Worm (Caenorhabditis elegans): ENCODE data around the gene Y41E3.13.
A peak's percentile ranks its signal among the peaks of the same experiment; 100 is the strongest.

Gene Y41E3.13

DNA sequence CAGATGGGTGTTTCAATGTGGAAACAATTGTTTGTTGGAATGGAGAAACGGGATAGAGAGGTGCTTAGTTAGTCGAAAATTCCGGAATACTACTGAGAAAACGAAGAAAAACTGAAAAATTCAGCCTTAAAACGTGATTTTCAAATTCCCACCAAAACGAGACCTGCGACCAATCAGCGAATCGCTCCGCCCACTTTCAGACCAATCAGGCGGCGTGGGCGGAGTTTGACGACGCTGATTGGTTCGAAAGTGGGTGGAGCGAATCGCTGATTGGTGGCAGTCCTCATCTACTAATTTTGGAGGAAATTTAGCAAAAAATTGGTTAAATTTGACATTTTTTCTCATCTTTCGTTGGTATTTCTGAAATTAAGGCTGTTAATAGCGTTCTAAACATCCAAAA, 30.8 kb upstream of the Y41E3.13 start:
- TF ChIP-seq tra-4 (tag; optimal IDR thresholded peaks at IDR 0.05) (no peak), pes-1 (GFP tag; IDR thresholded peaks at IDR 0.05) (no peak)

DNA sequence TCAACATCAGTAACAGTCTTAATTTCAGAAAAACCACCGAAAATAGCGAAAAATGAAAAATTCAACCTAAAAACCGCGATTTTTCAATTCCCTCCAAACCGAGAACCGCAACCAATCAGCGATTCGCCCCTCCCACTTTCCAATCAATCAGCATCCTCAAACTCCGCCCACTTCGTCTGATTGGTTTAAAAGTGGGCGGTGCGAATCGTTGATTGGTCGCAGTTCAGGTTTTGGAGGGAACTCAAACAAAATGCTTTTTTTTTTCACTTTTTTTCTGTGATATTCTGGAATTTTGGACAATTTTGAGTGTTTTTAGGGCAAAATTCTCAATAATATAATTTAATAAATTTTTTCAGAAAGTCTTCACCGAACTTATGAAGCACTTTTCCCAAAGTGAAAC, 30.2 kb upstream of the Y41E3.13 start:
- no peak for TF ChIP-seq tbx-11 (GFP tag; IDR thresholded peaks at IDR 0.05)
- TF ChIP-seq ama-1 (optimal IDR thresholded peaks at IDR 0.05): no peak
- no peak for TF ChIP-seq ceh-36 (tag; optimal IDR thresholded peaks at IDR 0.05)
- TF ChIP-seq pes-1 (GFP tag; IDR thresholded peaks at IDR 0.05): no peak
- TF ChIP-seq hnd-1 (tag; optimal IDR thresholded peaks at IDR 0.05): no peak
- no peak for TF ChIP-seq scrt-1 (GFP tag; IDR thresholded peaks at IDR 0.05)
- TF ChIP-seq hmbx-1 (tag; optimal IDR thresholded peaks at IDR 0.05): no peak
- no peak for TF ChIP-seq ets-7 (tag; optimal IDR thresholded peaks at IDR 0.05)

DNA sequence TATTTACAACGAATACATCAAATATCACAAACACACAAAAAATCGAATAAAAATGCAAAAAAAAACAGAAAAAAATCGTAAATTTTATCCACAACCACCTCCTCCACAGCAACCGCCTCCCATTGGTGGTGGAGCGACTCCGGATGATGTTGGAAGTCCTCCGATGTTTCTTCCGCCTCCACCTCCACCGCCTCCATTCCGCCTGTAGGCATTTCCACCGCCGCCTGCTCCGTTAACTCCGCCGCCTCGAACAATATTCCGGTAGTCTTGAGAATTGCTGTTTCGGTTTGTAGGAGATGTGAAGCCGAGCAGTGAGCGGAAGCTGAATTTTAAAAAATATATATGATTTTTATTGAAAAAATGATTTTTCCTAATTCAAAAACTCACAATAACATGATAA, 29.7 kb upstream of the Y41E3.13 start:
- TF ChIP-seq scrt-1 (GFP tag; IDR thresholded peaks at IDR 0.05) (no peak), pes-1 (GFP tag; IDR thresholded peaks at IDR 0.05) (no peak), ama-1 (optimal IDR thresholded peaks at IDR 0.05) (no peak), sea-1 (GFP tag; conservative IDR thresholded peaks at IDR 0.05) (no peak), hmbx-1 (tag; optimal IDR thresholded peaks at IDR 0.05) (no peak), tra-4 (tag; optimal IDR thresholded peaks at IDR 0.05) (no peak), hmg-4 (GFP tag; optimal IDR thresholded peaks at IDR 0.05) (no peak), flt-1 (GFP tag; IDR thresholded peaks at IDR 0.05) (no peak), aly-1 (tag; optimal IDR thresholded peaks at IDR 0.05) (no peak), ceh-13 (GFP tag; optimal IDR thresholded peaks at IDR 0.05) (no peak), tbx-37 (GFP tag; conservative IDR thresholded peaks at IDR 0.05) (no peak), ets-7 (tag; optimal IDR thresholded peaks at IDR 0.05) (no peak), B0310.2 (tag; optimal IDR thresholded peaks at IDR 0.05) (no peak), ceh-36 (tag; optimal IDR thresholded peaks at IDR 0.05) (no peak)

DNA sequence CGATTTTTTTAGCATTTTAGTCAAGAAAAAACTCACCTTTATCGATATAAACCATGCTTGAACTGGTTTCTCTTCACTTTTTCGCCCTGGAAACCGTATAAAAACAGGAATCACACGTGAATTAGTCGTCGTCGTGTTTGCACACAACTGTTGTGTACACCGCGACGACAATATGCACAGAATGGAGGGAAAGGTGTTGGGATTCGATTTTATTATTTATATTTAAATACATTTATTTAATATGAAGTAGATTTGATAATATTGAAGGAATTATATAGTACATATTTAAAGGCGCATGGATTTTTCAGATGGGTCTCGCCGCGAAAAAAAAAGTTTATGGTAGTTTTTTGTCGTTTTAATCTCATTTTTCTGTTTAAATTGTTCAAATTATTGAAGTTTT, 29.2 kb upstream of the Y41E3.13 start, which contains the start of gene Y41E3.8:
Gene Y41E3.8 (minus strand): TSS at position 88 of the 400 bp plus-strand sequence.
- TF ChIP-seq tra-4 (tag; optimal IDR thresholded peaks at IDR 0.05) (no peak), B0310.2 (tag; optimal IDR thresholded peaks at IDR 0.05) (no peak), ets-7 (tag; optimal IDR thresholded peaks at IDR 0.05) (no peak), scrt-1 (GFP tag; IDR thresholded peaks at IDR 0.05) (no peak), hmg-4 (GFP tag; optimal IDR thresholded peaks at IDR 0.05) (no peak), flt-1 (GFP tag; IDR thresholded peaks at IDR 0.05) (no peak), ceh-36 (tag; optimal IDR thresholded peaks at IDR 0.05) (no peak), hmbx-1 (tag; optimal IDR thresholded peaks at IDR 0.05) (no peak), sea-1 (GFP tag; conservative IDR thresholded peaks at IDR 0.05) (no peak), pes-1 (GFP tag; IDR thresholded peaks at IDR 0.05) (no peak)

- TF ChIP-seq hmbx-1 (tag; optimal IDR thresholded peaks at IDR 0.05): no peak
- no peak for TF ChIP-seq ceh-13 (GFP tag; optimal IDR thresholded peaks at IDR 0.05)
- no peak for TF ChIP-seq F13C5.2 (tag; optimal IDR thresholded peaks at IDR 0.05)
- no peak for TF ChIP-seq sea-1 (GFP tag; conservative IDR thresholded peaks at IDR 0.05)
- no peak for TF ChIP-seq hnd-1 (tag; optimal IDR thresholded peaks at IDR 0.05)
- no peak for TF ChIP-seq scrt-1 (GFP tag; IDR thresholded peaks at IDR 0.05)
- no peak for TF ChIP-seq aly-1 (tag; optimal IDR thresholded peaks at IDR 0.05)
- no peak for TF ChIP-seq B0310.2 (tag; optimal IDR thresholded peaks at IDR 0.05)
- TF ChIP-seq ama-1 (optimal IDR thresholded peaks at IDR 0.05): no peak
- TF ChIP-seq tbx-37 (GFP tag; conservative IDR thresholded peaks at IDR 0.05): no peak
- no peak for TF ChIP-seq hmg-4 (GFP tag; optimal IDR thresholded peaks at IDR 0.05)
These were observed 28.5 kb upstream of the Y41E3.13 start for ce11 chrIV:15029565-15029964.

- TF ChIP-seq ceh-13 (GFP tag; optimal IDR thresholded peaks at IDR 0.05): no peak
- peak; percentile 31 for TF ChIP-seq ama-1 (optimal IDR thresholded peaks at IDR 0.05)
These were observed 21.1 kb upstream of the Y41E3.13 start, which contains the start of gene eef-1B.2 for ce11 chrIV:15036974-15037373. Gene eef-1B.2, plus strand, starts transcription at chrIV:15037331.

- TF ChIP-seq tbx-37 (GFP tag; conservative IDR thresholded peaks at IDR 0.05): no peak
- no peak for TF ChIP-seq tbx-11 (GFP tag; IDR thresholded peaks at IDR 0.05)
- TF ChIP-seq ama-1 (optimal IDR thresholded peaks at IDR 0.05): no peak
- TF ChIP-seq ceh-13 (GFP tag; optimal IDR thresholded peaks at IDR 0.05): no peak
- no peak for TF ChIP-seq sea-1 (GFP tag; conservative IDR thresholded peaks at IDR 0.05)
- no peak for TF ChIP-seq ceh-36 (tag; optimal IDR thresholded peaks at IDR 0.05)
- TF ChIP-seq ets-7 (tag; optimal IDR thresholded peaks at IDR 0.05): no peak
- no peak for TF ChIP-seq scrt-1 (GFP tag; IDR thresholded peaks at IDR 0.05)
- no peak for TF ChIP-seq B0310.2 (tag; optimal IDR thresholded peaks at IDR 0.05)
- TF ChIP-seq hmbx-1 (tag; optimal IDR thresholded peaks at IDR 0.05): no peak
- TF ChIP-seq hnd-1 (tag; optimal IDR thresholded peaks at IDR 0.05): no peak
- TF ChIP-seq pes-1 (GFP tag; IDR thresholded peaks at IDR 0.05): no peak
- TF ChIP-seq hmg-4 (GFP tag; optimal IDR thresholded peaks at IDR 0.05): no peak
- TF ChIP-seq tra-4 (tag; optimal IDR thresholded peaks at IDR 0.05): no peak
- no peak for TF ChIP-seq F13C5.2 (tag; optimal IDR thresholded peaks at IDR 0.05)
- no peak for TF ChIP-seq aly-1 (tag; optimal IDR thresholded peaks at IDR 0.05)
- TF ChIP-seq flt-1 (GFP tag; IDR thresholded peaks at IDR 0.05): no peak
These were observed 20.6 kb upstream of the Y41E3.13 start for ce11 chrIV:15037492-15037891.

DNA sequence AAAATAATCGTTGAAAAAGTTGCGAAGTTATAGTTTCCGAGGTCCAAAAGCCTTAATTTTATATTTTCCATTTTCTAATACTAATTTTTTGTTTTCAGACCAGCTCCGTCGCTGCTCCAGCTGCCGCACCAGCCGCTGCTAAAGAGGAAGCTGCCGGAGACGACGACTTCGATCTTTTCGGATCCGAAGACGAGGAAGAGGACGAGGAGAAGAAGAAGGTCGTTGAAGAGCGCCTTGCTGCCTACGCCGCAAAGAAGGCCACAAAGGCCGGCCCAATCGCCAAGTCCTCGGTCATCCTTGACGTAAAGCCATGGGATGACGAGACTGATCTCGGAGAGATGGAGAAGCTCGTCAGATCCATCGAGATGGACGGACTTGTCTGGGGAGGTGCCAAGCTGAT, 19.3 kb upstream of the Y41E3.13 start:
- TF ChIP-seq flt-1 (GFP tag; IDR thresholded peaks at IDR 0.05) (no peak), hmg-4 (GFP tag; optimal IDR thresholded peaks at IDR 0.05) (no peak), tbx-37 (GFP tag; conservative IDR thresholded peaks at IDR 0.05) (no peak), ceh-36 (tag; optimal IDR thresholded peaks at IDR 0.05) (no peak), tra-4 (tag; optimal IDR thresholded peaks at IDR 0.05) (no peak), tbx-11 (GFP tag; IDR thresholded peaks at IDR 0.05) (no peak), B0310.2 (tag; optimal IDR thresholded peaks at IDR 0.05) (no peak), hnd-1 (tag; optimal IDR thresholded peaks at IDR 0.05) (no peak), ama-1 (optimal IDR thresholded peaks at IDR 0.05) (no peak), sea-1 (GFP tag; conservative IDR thresholded peaks at IDR 0.05) (no peak), ceh-13 (GFP tag; optimal IDR thresholded peaks at IDR 0.05) (no peak), hmbx-1 (tag; optimal IDR thresholded peaks at IDR 0.05) (no peak), aly-1 (tag; optimal IDR thresholded peaks at IDR 0.05) (no peak), ets-7 (tag; optimal IDR thresholded peaks at IDR 0.05) (no peak), scrt-1 (GFP tag; IDR thresholded peaks at IDR 0.05) (no peak)

Data from whole organism, early embryonic.